Worm (Caenorhabditis elegans) whole organism, L2 larva: Measurements from ENCODE around the gene srh-24.

Experiments used
- C34F6.9 ChIP-seq: fragments of 150-350 bp; optimal IDR thresholded peaks from 2 replicates; lab custom pipeline; 2014; ENCODE audit warnings: missing biosample characterization, missing genetic modification characterization
- F13H6.1 ChIP-seq: sonication (generic microtip); optimal IDR thresholded peaks from 2 replicates; lab custom pipeline; 2016; ENCODE audit warnings: missing genetic modification characterization, missing compliant biosample characterization
- R02D3.7 ChIP-seq: fragments of 150-350 bp; optimal IDR thresholded peaks from 2 replicates; lab custom pipeline; 2014; ENCODE audit warnings: missing biosample characterization, missing genetic modification characterization
- Y55F3AM.14 ChIP-seq: fragments of 200-800 bp; sonication (Bioruptor generic); optimal IDR thresholded peaks from 2 replicates; lab custom pipeline; 2018; ENCODE audit warnings: mild to moderate bottlenecking, missing genetic modification characterization, missing compliant biosample characterization
- ZK546.5 ChIP-seq: sonication (generic microtip); optimal IDR thresholded peaks from 2 replicates; lab custom pipeline; 2017; ENCODE audit warnings: missing biosample characterization, missing genetic modification characterization
- alr-1 ChIP-seq: fragments of 150-350 bp; optimal IDR thresholded peaks from 2 replicates; lab custom pipeline; 2014; ENCODE audit warnings: missing biosample characterization, missing genetic modification characterization
- aly-2 ChIP-seq: fragments of 150-350 bp; optimal IDR thresholded peaks from 2 replicates; lab custom pipeline; 2014; ENCODE audit warnings: missing biosample characterization, missing genetic modification characterization
- ama-1 ChIP-seq: fragments of 150-350 bp; optimal IDR thresholded peaks from 2 replicates; lab custom pipeline; 2018; ENCODE audit warnings: inconsistent platforms
- ceh-16 ChIP-seq: fragments of 150-350 bp; optimal IDR thresholded peaks from 2 replicates; lab custom pipeline; 2014; ENCODE audit warnings: missing biosample characterization, missing genetic modification characterization
- crh-2 ChIP-seq: sonication (generic microtip); optimal IDR thresholded peaks from 2 replicates; lab custom pipeline; 2017; ENCODE audit warnings: missing biosample characterization, missing genetic modification characterization
- dmd-4 ChIP-seq: sonication (generic microtip); optimal IDR thresholded peaks from 2 replicates; lab custom pipeline; 2017; ENCODE audit warnings: missing biosample characterization, missing genetic modification characterization
- egl-27 ChIP-seq: sonication (generic microtip); optimal IDR thresholded peaks from 3 replicates; lab custom pipeline; 2017; ENCODE audit warnings: missing biosample characterization, missing genetic modification reagents, missing genetic modification characterization
- elt-1 ChIP-seq: fragments of 150-350 bp; optimal IDR thresholded peaks from 2 replicates; lab custom pipeline; 2014; ENCODE audit warnings: missing biosample characterization, missing genetic modification characterization
- elt-3 ChIP-seq: sonication (generic microtip); optimal IDR thresholded peaks from 2 replicates; lab custom pipeline; 2017; ENCODE audit warnings: missing biosample characterization, missing genetic modification characterization
- fos-1 ChIP-seq: fragments of 150-350 bp; optimal IDR thresholded peaks from 2 replicates; lab custom pipeline; 2014; ENCODE audit warnings: missing biosample characterization, missing genetic modification characterization
- lin-11 ChIP-seq: fragments of 150-350 bp; sonication (generic microtip); optimal IDR thresholded peaks from 2 replicates; lab custom pipeline; 2014; ENCODE audit warnings: missing biosample characterization, missing genetic modification characterization, inconsistent platforms, mixed read lengths
- mbf-1 ChIP-seq: sonication (generic microtip); optimal IDR thresholded peaks from 2 replicates; lab custom pipeline; 2017; ENCODE audit warnings: missing biosample characterization, missing genetic modification characterization
- mdl-1 ChIP-seq, 2 experiments: fragments of 150-350 bp in 1 of 2; sonication (generic microtip) in 1 of 2; optimal IDR thresholded peaks; 2 replicates each; lab custom pipeline; 2017; ENCODE audit warnings: missing biosample characterization in 2 of 2, missing genetic modification characterization in 2 of 2
- nhr-11 ChIP-seq: fragments of 150-350 bp; optimal IDR thresholded peaks from 2 replicates; lab custom pipeline; 2014; ENCODE audit warnings: missing biosample characterization, missing genetic modification characterization
- nhr-12 ChIP-seq: fragments of 150-350 bp; optimal IDR thresholded peaks from 2 replicates; lab custom pipeline; 2014; ENCODE audit warnings: missing biosample characterization, missing genetic modification characterization
- nhr-21 ChIP-seq: fragments of 150-350 bp; optimal IDR thresholded peaks from 2 replicates; lab custom pipeline; 2014; ENCODE audit warnings: missing biosample characterization, missing genetic modification characterization
- nhr-23 ChIP-seq: fragments of 150-350 bp; optimal IDR thresholded peaks from 2 replicates; lab custom pipeline; 2014; ENCODE audit warnings: missing biosample characterization, missing genetic modification reagents, missing genetic modification characterization
- nhr-25 ChIP-seq: fragments of 150-350 bp; sonication (generic microtip); optimal IDR thresholded peaks from 3 replicates; lab custom pipeline; 2014; ENCODE audit warnings: missing biosample characterization, missing genetic modification characterization
- nhr-77 ChIP-seq: fragments of 150-350 bp; optimal IDR thresholded peaks from 2 replicates; lab custom pipeline; 2014; ENCODE audit warnings: missing biosample characterization, missing genetic modification characterization
- peb-1 ChIP-seq: fragments of 150-350 bp; optimal IDR thresholded peaks from 2 replicates; lab custom pipeline; 2014; ENCODE audit warnings: missing biosample characterization, missing genetic modification characterization
- sem-4 ChIP-seq: fragments of 150-350 bp; optimal IDR thresholded peaks from 2 replicates; lab custom pipeline; 2014; ENCODE audit warnings: missing biosample characterization, missing genetic modification reagents, missing genetic modification characterization
- skn-1 ChIP-seq: sonication (generic microtip); optimal IDR thresholded peaks from 2 replicates; lab custom pipeline; 2017; ENCODE audit warnings: missing biosample characterization, missing genetic modification characterization
- sma-3 ChIP-seq: sonication (generic microtip); optimal IDR thresholded peaks from 2 replicates; lab custom pipeline; 2016; ENCODE audit warnings: missing genetic modification reagents, missing genetic modification characterization, missing compliant biosample characterization
- sma-9 ChIP-seq, 2 experiments: fragments of 150-350 bp in 1 of 2; sonication (generic microtip) in 1 of 2; optimal IDR thresholded peaks; 2 replicates each; lab custom pipeline; 2014 to 2016; ENCODE audit warnings: missing genetic modification characterization in 2 of 2, mild to moderate bottlenecking in 1 of 2, missing biosample characterization in 1 of 2, missing compliant biosample characterization in 1 of 2, missing genetic modification reagents in 1 of 2, moderate library complexity in 1 of 2
- unc-39 ChIP-seq: fragments of 150-350 bp; optimal IDR thresholded peaks from 2 replicates; lab custom pipeline; 2014; ENCODE audit warnings: missing biosample characterization, missing genetic modification characterization
- unc-55 ChIP-seq: fragments of 150-350 bp; sonication (generic microtip); optimal IDR thresholded peaks from 3 replicates; lab custom pipeline; 2014; ENCODE audit warnings: missing biosample characterization, missing genetic modification reagents, missing genetic modification characterization
- unc-62 ChIP-seq: fragments of 150-350 bp; optimal IDR thresholded peaks from 2 replicates; lab custom pipeline; 2014; ENCODE audit warnings: missing biosample characterization, missing genetic modification reagents, missing genetic modification characterization
- zag-1 ChIP-seq: fragments of 150-350 bp; optimal IDR thresholded peaks from 2 replicates; lab custom pipeline; 2014; ENCODE audit warnings: missing biosample characterization, missing genetic modification characterization

srh-24 gene

ce11 chrV:13942082-13942481 is 18.7 kb downstream of the srh-24 start, which contains the start of gene dpr-1:
dpr-1 (minus strand) TSS chrV:13942182.
- no peak for TF ChIP-seq unc-55
- TF ChIP-seq dmd-4 (tag; lab: Kevin White, UChicago): no peak
- no peak for TF ChIP-seq Y55F3AM.14

- TF ChIP-seq elt-1 (tag; lab: Kevin White, UChicago) (no peak), nhr-12 (tag; lab: Kevin White, UChicago) (peak; percentile 3), nhr-21 (tag; lab: Kevin White, UChicago) (peak; percentile 41)
These were observed 24.0 kb downstream of the srh-24 start, which contains the start of gene srw-145 for ce11 chrV:13936850-13937249. srw-145 (plus strand) TSS chrV:13937150.

- TF ChIP-seq sma-9 (GFP tag; optimal IDR thresholded peaks at IDR 0.05; lab: Kevin White, UChicago) (no peak), sma-9 (tag; optimal IDR thresholded peaks at IDR 0.05; lab: Kevin White, UChicago) (no peak), nhr-25 (peak; percentile 60), nhr-21 (tag; lab: Kevin White, UChicago) (peak; percentile 45)
- TF ChIP-seq, all 48 proteins: peak for 2
These were observed 24.8 kb downstream of the srh-24 start for ce11 chrV:13936052-13936451.

ce11 chrV:13935423-13935822 is 25.4 kb downstream of the srh-24 start:
- no peak for TF ChIP-seq unc-39 (tag; lab: Kevin White, UChicago)
- TF ChIP-seq C34F6.9: no peak
- TF ChIP-seq unc-62: no peak
- no peak for TF ChIP-seq ceh-16
- no peak for TF ChIP-seq R02D3.7
- TF ChIP-seq Y55F3AM.14: no peak
- TF ChIP-seq sma-9 (GFP tag; optimal IDR thresholded peaks at IDR 0.05; lab: Kevin White, UChicago): no peak
- no peak for TF ChIP-seq sma-9 (tag; optimal IDR thresholded peaks at IDR 0.05; lab: Kevin White, UChicago)
- TF ChIP-seq ZK546.5 (tag; lab: Kevin White, UChicago): no peak
- no peak for TF ChIP-seq lin-11 (tag; lab: Kevin White, UChicago)
- TF ChIP-seq sma-3 (GFP tag; lab: Kevin White, UChicago): no peak
- no peak for TF ChIP-seq alr-1 (tag; lab: Kevin White, UChicago)
- TF ChIP-seq nhr-21 (tag; lab: Kevin White, UChicago): no peak
- TF ChIP-seq fos-1 (tag; lab: Kevin White, UChicago): no peak
- no peak for TF ChIP-seq zag-1
- no peak for TF ChIP-seq elt-3 (tag; lab: Kevin White, UChicago)
- no peak for TF ChIP-seq peb-1
- TF ChIP-seq aly-2 (tag; lab: Kevin White, UChicago): no peak
- no peak for TF ChIP-seq skn-1 (tag; lab: Kevin White, UChicago)

ce11 chrV:13934545-13934944 is 26.3 kb downstream of the srh-24 start, which contains the start of gene R10D12.1:
R10D12.1 (minus strand) TSS chrV:13934645.
- TF ChIP-seq C34F6.9 (no peak), nhr-11 (tag; lab: Kevin White, UChicago) (no peak), nhr-23 (tag; lab: Kevin White, UChicago) (no peak), sem-4 (tag; lab: Kevin White, UChicago) (no peak), aly-2 (tag; lab: Kevin White, UChicago) (no peak), fos-1 (tag; lab: Kevin White, UChicago) (no peak), ama-1 (lab: Kevin White, UChicago) (no peak), F13H6.1 (tag; lab: Kevin White, UChicago) (no peak), sma-9 (GFP tag; optimal IDR thresholded peaks at IDR 0.05; lab: Kevin White, UChicago) (no peak), sma-9 (tag; optimal IDR thresholded peaks at IDR 0.05; lab: Kevin White, UChicago) (no peak), unc-55 (no peak), mbf-1 (tag; lab: Kevin White, UChicago) (no peak), nhr-12 (tag; lab: Kevin White, UChicago) (no peak), sma-3 (GFP tag; lab: Kevin White, UChicago) (no peak), unc-39 (tag; lab: Kevin White, UChicago) (no peak), mdl-1 (tag; optimal IDR thresholded peaks at IDR 0.05; lab: Kevin White, UChicago) (no peak), elt-3 (tag; lab: Kevin White, UChicago) (no peak), crh-2 (tag; lab: Kevin White, UChicago) (no peak), nhr-77 (tag; lab: Kevin White, UChicago) (no peak), peb-1 (no peak), alr-1 (tag; lab: Kevin White, UChicago) (no peak)

ce11 chrV:13931952-13932351 is 28.9 kb downstream of the srh-24 start:
- TF ChIP-seq egl-27 (tag; lab: Kevin White, UChicago): no peak
- TF ChIP-seq, all 48 proteins: peak for 0
